Worm (Caenorhabditis elegans) whole organism, L1 larva: ENCODE data around the gene C56G2.4.
A peak's percentile ranks its signal among the peaks of the same experiment; 100 is the strongest.

Source experiments
- C34B4.2 ChIP-seq: sonication (generic microtip); optimal IDR thresholded peaks from 2 replicates; lab custom pipeline; 2017; ENCODE audit warnings: mild to moderate bottlenecking, missing genetic modification characterization, missing compliant biosample characterization
- alr-1 ChIP-seq: fragments of 200-800 bp; sonication (Bioruptor generic); optimal IDR thresholded peaks from 2 replicates; lab custom pipeline; 2018; ENCODE audit warnings: borderline replicate concordance, mild to moderate bottlenecking, missing genetic modification characterization, missing compliant biosample characterization
- aly-2 ChIP-seq: fragments of 150-350 bp; optimal IDR thresholded peaks from 2 replicates; lab custom pipeline; 2014; ENCODE audit warnings: missing biosample characterization, missing genetic modification characterization
- ama-1 ChIP-seq: fragments of 150-350 bp; optimal IDR thresholded peaks from 2 replicates; lab custom pipeline; 2014
- ceh-63 ChIP-seq: fragments of 200-800 bp; sonication (Bioruptor generic); optimal IDR thresholded peaks from 2 replicates; lab custom pipeline; 2018; ENCODE audit warnings: mild to moderate bottlenecking, missing genetic modification characterization, missing compliant biosample characterization
- ceh-8 ChIP-seq: fragments of 200-800 bp; sonication (Bioruptor generic); optimal IDR thresholded peaks from 2 replicates; lab custom pipeline; 2018; ENCODE audit warnings: mild to moderate bottlenecking, missing genetic modification characterization, moderate library complexity, missing compliant biosample characterization
- ceh-82 ChIP-seq, 3 experiments: fragments of 150-350 bp in 1 of 3; sonication (generic microtip) in 2 of 3; optimal IDR thresholded peaks; 2 replicates each; lab custom pipeline; 2014 to 2017; ENCODE audit warnings: missing biosample characterization in 3 of 3, missing genetic modification characterization in 3 of 3
- ces-1 ChIP-seq: fragments of 150-350 bp; optimal IDR thresholded peaks from 2 replicates; lab custom pipeline; 2014; ENCODE audit warnings: missing biosample characterization, missing genetic modification reagents, missing genetic modification characterization
- dpl-1 ChIP-seq, 3 experiments: fragments of 150-350 bp in 2 of 3; sonication (generic microtip) in 1 of 3; optimal IDR thresholded peaks; 2 replicates each; lab custom pipeline; 2014 to 2017; ENCODE audit warnings: missing biosample characterization in 3 of 3, missing genetic modification characterization in 3 of 3, missing genetic modification reagents in 3 of 3
- dsc-1 ChIP-seq: sonication (generic microtip); optimal IDR thresholded peaks from 2 replicates; lab custom pipeline; 2016; ENCODE audit warnings: mild to moderate bottlenecking, missing genetic modification characterization, missing compliant biosample characterization
- efl-1 ChIP-seq, 4 experiments: fragments of 150-350 bp; optimal IDR thresholded peaks in 3 of 4; peaks in 1 of 4; 1 replicate in 1 of 4; 2 replicates in 3 of 4; lab custom pipeline; 2014; ENCODE audit warnings: missing biosample characterization in 2 of 4, missing genetic modification characterization in 2 of 4, missing genetic modification reagents in 2 of 4
- efl-3 ChIP-seq: fragments of 200-800 bp; sonication (Bioruptor generic); optimal IDR thresholded peaks from 2 replicates; lab custom pipeline; 2018; ENCODE audit warnings: mild to moderate bottlenecking, missing genetic modification characterization, missing compliant biosample characterization
- egl-13 ChIP-seq: sonication (generic microtip); optimal IDR thresholded peaks from 2 replicates; lab custom pipeline; 2016; ENCODE audit warnings: missing genotype, missing genetic modification reagents, missing genetic modification characterization, missing compliant biosample characterization
- egl-27 ChIP-seq, 2 experiments: fragments of 150-350 bp in 1 of 2; sonication (generic microtip); optimal IDR thresholded peaks; 3 replicates each; lab custom pipeline; 2017 to 2018; ENCODE audit warnings: missing biosample characterization in 2 of 2, missing genetic modification characterization in 2 of 2, missing genetic modification reagents in 2 of 2
- elt-2 ChIP-seq: sonication (generic microtip); optimal IDR thresholded peaks from 2 replicates; lab custom pipeline; 2016; ENCODE audit warnings: missing genetic modification characterization, mild to moderate bottlenecking, inconsistent platforms, missing compliant biosample characterization, missing genetic modification reagents
- elt-3 ChIP-seq, 6 experiments: fragments of 150-350 bp in 1 of 6; sonication (generic microtip); optimal IDR thresholded peaks; 2 replicates each; lab custom pipeline; 2017 to 2018; ENCODE audit warnings: missing biosample characterization in 6 of 6, missing genetic modification characterization in 6 of 6, inconsistent platforms in 1 of 6
- fkh-4 ChIP-seq: sonication (generic microtip); optimal IDR thresholded peaks from 2 replicates; lab custom pipeline; 2016; ENCODE audit warnings: missing compliant biosample characterization, missing genetic modification characterization, borderline replicate concordance
- fkh-8 ChIP-seq: sonication (generic microtip); optimal IDR thresholded peaks from 2 replicates; lab custom pipeline; 2016; ENCODE audit warnings: mild to moderate bottlenecking, missing genetic modification characterization, missing compliant biosample characterization
- fos-1 ChIP-seq: fragments of 150-350 bp; optimal IDR thresholded peaks from 2 replicates; lab custom pipeline; 2014; ENCODE audit warnings: missing biosample characterization, missing genetic modification characterization
- hlh-17 ChIP-seq: fragments of 200-800 bp; sonication (Bioruptor generic); optimal IDR thresholded peaks from 2 replicates; lab custom pipeline; 2018; ENCODE audit warnings: missing genetic modification characterization, mild to moderate bottlenecking, missing compliant biosample characterization, moderate library complexity, borderline replicate concordance
- hpl-2 ChIP-seq: fragments of 150-350 bp; optimal IDR thresholded peaks from 2 replicates; lab custom pipeline; 2014; ENCODE audit warnings: missing biosample characterization, missing genetic modification reagents, missing genetic modification characterization
- irx-1 ChIP-seq: sonication (generic microtip); optimal IDR thresholded peaks from 2 replicates; lab custom pipeline; 2016; ENCODE audit warnings: missing genetic modification characterization, missing compliant biosample characterization
- isw-1 ChIP-seq: fragments of 200-800 bp; sonication (Bioruptor generic); IDR thresholded peaks from 2 replicates; pipeline ENCODE4 v1.3.6; 2022; ENCODE audit warnings: missing genetic modification characterization, missing compliant biosample characterization
- lin-13 ChIP-seq: fragments of 150-350 bp; optimal IDR thresholded peaks from 2 replicates; lab custom pipeline; 2014; ENCODE audit warnings: missing biosample characterization, missing genetic modification reagents, missing genetic modification characterization
- lir-3 ChIP-seq: sonication (generic microtip); optimal IDR thresholded peaks from 2 replicates; lab custom pipeline; 2016; ENCODE audit warnings: mild to moderate bottlenecking, missing genetic modification characterization, moderate library complexity, missing compliant biosample characterization; ENCODE audit not compliant: poor library complexity
- lsy-2 ChIP-seq, 2 experiments: fragments of 150-350 bp; optimal IDR thresholded peaks; 2 replicates each; lab custom pipeline; 2014; ENCODE audit warnings: missing biosample characterization in 2 of 2, missing genetic modification characterization in 2 of 2
- nhr-11 ChIP-seq: fragments of 150-350 bp; optimal IDR thresholded peaks from 2 replicates; lab custom pipeline; 2014; ENCODE audit warnings: missing biosample characterization, missing genetic modification characterization
- nhr-19 ChIP-seq: fragments of 200-800 bp; sonication (Bioruptor generic); conservative IDR thresholded peaks from 2 replicates; pipeline ENCODE4 v1.3.6; 2022; ENCODE audit warnings: missing genetic modification characterization, missing compliant biosample characterization
- nhr-20 ChIP-seq: sonication (generic microtip); optimal IDR thresholded peaks from 2 replicates; lab custom pipeline; 2016; ENCODE audit warnings: mild to moderate bottlenecking, missing genetic modification characterization, missing compliant biosample characterization
- nhr-237 ChIP-seq: fragments of 150-350 bp; optimal IDR thresholded peaks from 2 replicates; lab custom pipeline; 2014; ENCODE audit warnings: missing biosample characterization, missing genetic modification characterization
- nhr-28 ChIP-seq: fragments of 150-350 bp; optimal IDR thresholded peaks from 2 replicates; lab custom pipeline; 2014; ENCODE audit warnings: missing biosample characterization, missing genetic modification characterization
- nhr-47 ChIP-seq: sonication (generic microtip); optimal IDR thresholded peaks from 2 replicates; lab custom pipeline; 2016; ENCODE audit warnings: mild to moderate bottlenecking, missing genetic modification characterization, moderate library complexity, missing compliant biosample characterization
- nhr-71 ChIP-seq: sonication (generic microtip); optimal IDR thresholded peaks from 2 replicates; lab custom pipeline; 2016; ENCODE audit warnings: mild to moderate bottlenecking, missing genetic modification characterization, moderate library complexity, missing compliant biosample characterization
- nhr-76 ChIP-seq: sonication (generic microtip); optimal IDR thresholded peaks from 2 replicates; lab custom pipeline; 2017; ENCODE audit warnings: missing biosample characterization, missing genetic modification characterization
- nhr-77 ChIP-seq: fragments of 150-350 bp; optimal IDR thresholded peaks from 2 replicates; lab custom pipeline; 2014; ENCODE audit warnings: missing biosample characterization, missing genetic modification characterization
- nhr-84 ChIP-seq: sonication (generic microtip); optimal IDR thresholded peaks from 2 replicates; lab custom pipeline; 2017; ENCODE audit warnings: missing biosample characterization, missing genetic modification characterization
- nhr-85 ChIP-seq: sonication (generic microtip); peaks from one replicate; lab custom pipeline; 2016; ENCODE audit warnings: missing genetic modification characterization, inconsistent platforms, missing compliant biosample characterization
- nhr-90 ChIP-seq: sonication (generic microtip); optimal IDR thresholded peaks from 2 replicates; lab custom pipeline; 2016; ENCODE audit warnings: mild to moderate bottlenecking, missing genetic modification characterization, missing compliant biosample characterization; ENCODE audit not compliant: poor library complexity
- pqm-1 ChIP-seq: sonication (generic microtip); optimal IDR thresholded peaks from 3 replicates; lab custom pipeline; 2017; ENCODE audit warnings: missing biosample characterization, missing genetic modification characterization
- rnt-1 ChIP-seq: sonication (generic microtip); optimal IDR thresholded peaks from 2 replicates; lab custom pipeline; 2016; ENCODE audit warnings: mild to moderate bottlenecking, missing genetic modification characterization, moderate library complexity, missing compliant biosample characterization
- skn-1 ChIP-seq: fragments of 150-350 bp; optimal IDR thresholded peaks from 2 replicates; lab custom pipeline; 2014; ENCODE audit warnings: missing biosample characterization, missing genetic modification characterization
- snpc-4 ChIP-seq: fragments of 150-350 bp; optimal IDR thresholded peaks from 2 replicates; lab custom pipeline; 2014; ENCODE audit warnings: missing biosample characterization, missing genetic modification characterization
- snu-23 ChIP-seq: sonication (generic microtip); optimal IDR thresholded peaks from 2 replicates; lab custom pipeline; 2016; ENCODE audit warnings: missing genetic modification characterization, missing compliant biosample characterization
- sup-37 ChIP-seq: fragments of 200-800 bp; sonication (Bioruptor generic); optimal IDR thresholded peaks from 2 replicates; lab custom pipeline; 2018; ENCODE audit warnings: mild to moderate bottlenecking, missing genetic modification characterization, missing compliant biosample characterization
- swsn-7 ChIP-seq: sonication (generic microtip); optimal IDR thresholded peaks from 2 replicates; lab custom pipeline; 2016; ENCODE audit warnings: missing genetic modification characterization, missing compliant biosample characterization
- tbx-2 ChIP-seq: sonication (generic microtip); optimal IDR thresholded peaks from 2 replicates; lab custom pipeline; 2016; ENCODE audit warnings: missing genetic modification characterization, missing compliant biosample characterization
- tlp-1 ChIP-seq: fragments of 150-350 bp; optimal IDR thresholded peaks from 2 replicates; lab custom pipeline; 2014; ENCODE audit warnings: missing biosample characterization, missing genetic modification characterization
- unc-98 ChIP-seq: fragments of 200-800 bp; sonication (Bioruptor generic); IDR thresholded peaks from 2 replicates; pipeline ENCODE4 v1.3.6; 2022; ENCODE audit warnings: missing genetic modification characterization, missing compliant biosample characterization
- vab-15 ChIP-seq: sonication (generic microtip); optimal IDR thresholded peaks from 2 replicates; lab custom pipeline; 2017; ENCODE audit warnings: missing genotype, mild to moderate bottlenecking, missing genetic modification characterization, missing compliant biosample characterization
- xbp-1 ChIP-seq: sonication (generic microtip); optimal IDR thresholded peaks from 2 replicates; lab custom pipeline; 2016; ENCODE audit warnings: missing genetic modification characterization, missing compliant biosample characterization
- zag-1 ChIP-seq: fragments of 150-350 bp; optimal IDR thresholded peaks from 2 replicates; lab custom pipeline; 2014; ENCODE audit warnings: missing biosample characterization, missing genetic modification characterization
- zip-4 ChIP-seq: fragments of 200-800 bp; sonication (Bioruptor generic); optimal IDR thresholded peaks from 2 replicates; lab custom pipeline; 2018; ENCODE audit warnings: mild to moderate bottlenecking, missing genetic modification characterization, moderate library complexity, missing compliant biosample characterization
- ztf-11 ChIP-seq, 2 experiments: sonication (generic microtip); optimal IDR thresholded peaks; 2 replicates each; lab custom pipeline; 2016 to 2017; ENCODE audit warnings: missing genetic modification characterization in 2 of 2, missing biosample characterization in 1 of 2, missing compliant biosample characterization in 1 of 2

The C56G2.4 gene

DNA sequence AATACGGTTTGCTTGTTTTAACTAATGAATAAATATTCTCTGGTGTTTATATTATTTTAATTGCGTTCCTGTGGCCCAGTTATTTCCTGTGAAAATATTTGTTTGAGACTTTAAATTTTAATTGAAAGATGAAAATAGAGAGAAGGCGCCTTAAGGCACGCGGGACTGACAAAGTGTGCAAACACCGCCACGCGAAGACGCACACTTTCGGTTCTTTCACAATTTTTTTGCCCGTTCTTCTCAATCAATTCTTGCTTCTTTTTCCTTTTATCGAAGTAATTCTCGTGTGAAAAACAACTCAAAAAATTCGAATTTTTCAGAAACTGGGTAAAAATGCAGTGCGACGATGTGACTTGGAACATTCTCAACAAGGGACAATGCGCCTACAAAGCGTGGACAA, 47.6 kb downstream of the C56G2.4 start, which contains the start of gene C16A3.6 (continued):
- TF ChIP-seq isw-1 = no peak
- no peak for TF ChIP-seq skn-1 (tag; lab: Kevin White, UChicago)
- TF ChIP-seq ceh-82 (tag; optimal IDR thresholded peaks at IDR 0.05; lab: Kevin White, UChicago) = peak in 1 of 3 experiments; percentile 38
- TF ChIP-seq snu-23 = peak; percentile 17
- no peak for TF ChIP-seq lin-13 (GFP tag; lab: Kevin White, UChicago)
- peak in 1 of 2 experiments; percentile 44 for TF ChIP-seq efl-1 (optimal IDR thresholded peaks at IDR 0.05; lab: Kevin White, UChicago)
- peak; percentile 37 to 71 for TF ChIP-seq efl-1 (GFP tag; optimal IDR thresholded peaks at IDR 0.05 in 1 of 2; lab: Kevin White, UChicago)
- TF ChIP-seq swsn-7 (tag; lab: Kevin White, UChicago) = no peak
- no peak for TF ChIP-seq ces-1
- TF ChIP-seq nhr-47 = peak; percentile 37
- no peak for TF ChIP-seq tbx-2
- TF ChIP-seq pqm-1 (tag; lab: Kevin White, UChicago) = no peak
- no peak for TF ChIP-seq hpl-2 (GFP tag; lab: Kevin White, UChicago)
- no peak for TF ChIP-seq nhr-77
- TF ChIP-seq irx-1 (tag; lab: Kevin White, UChicago) = no peak
- no peak for TF ChIP-seq unc-98 (GFP tag; lab: Robert Waterston, UW)
- no peak for TF ChIP-seq nhr-84 (tag; lab: Kevin White, UChicago)
- TF ChIP-seq rnt-1 (tag; lab: Kevin White, UChicago) = no peak
- no peak for TF ChIP-seq egl-27 (tag; optimal IDR thresholded peaks at IDR 0.05; lab: Kevin White, UChicago)
- TF ChIP-seq nhr-11 (tag; lab: Kevin White, UChicago) = no peak
- TF ChIP-seq lir-3 (tag; lab: Kevin White, UChicago) = no peak
- TF ChIP-seq fkh-8 (tag; lab: Kevin White, UChicago) = no peak
- no peak for TF ChIP-seq nhr-76 (tag; lab: Kevin White, UChicago)
- no peak for TF ChIP-seq elt-2 (tag; lab: Kevin White, UChicago)
- TF ChIP-seq efl-3 = no peak
- no peak for TF ChIP-seq ceh-8 (GFP tag; lab: Kevin White, UChicago)
- peak; percentile 30 for TF ChIP-seq nhr-71
- no peak for TF ChIP-seq nhr-90
- TF ChIP-seq ama-1 = no peak
- no peak for TF ChIP-seq snpc-4 (tag; lab: Kevin White, UChicago)
- no peak for TF ChIP-seq hlh-17 (GFP tag; lab: Kevin White, UChicago)
- no peak for TF ChIP-seq C34B4.2 (tag; lab: Kevin White, UChicago)
- TF ChIP-seq zip-4 (GFP tag; lab: Kevin White, UChicago) = no peak
- TF ChIP-seq nhr-28 (tag; lab: Kevin White, UChicago) = no peak
- TF ChIP-seq nhr-19 (GFP tag; lab: Robert Waterston, UW) = no peak
- no peak for TF ChIP-seq alr-1 (tag; lab: Kevin White, UChicago)
- TF ChIP-seq nhr-20 = peak; percentile 24
- no peak for TF ChIP-seq nhr-85 (tag; lab: Kevin White, UChicago)
- TF ChIP-seq nhr-237 (tag; lab: Kevin White, UChicago) = no peak
- TF ChIP-seq ztf-11 (tag; optimal IDR thresholded peaks at IDR 0.05; lab: Kevin White, UChicago) = no peak
- TF ChIP-seq dpl-1 (GFP tag; optimal IDR thresholded peaks at IDR 0.05; lab: Kevin White, UChicago) = peak in 2 of 3 experiments; percentile 24 to 47
- no peak for TF ChIP-seq ceh-63 (GFP tag; lab: Kevin White, UChicago)
- TF ChIP-seq vab-15 (tag; lab: Kevin White, UChicago) = no peak
- no peak for TF ChIP-seq egl-13
- TF ChIP-seq elt-3 (tag; optimal IDR thresholded peaks at IDR 0.05; lab: Kevin White, UChicago) = peak in 1 of 6 experiments; percentile 32
- TF ChIP-seq sup-37 (GFP tag; lab: Kevin White, UChicago) = no peak
- TF ChIP-seq xbp-1 = no peak
- TF ChIP-seq zag-1 = no peak
- no peak for TF ChIP-seq fos-1 (tag; lab: Kevin White, UChicago)
- TF ChIP-seq aly-2 (tag; lab: Kevin White, UChicago) = peak; percentile 33
- no peak for TF ChIP-seq dsc-1 (tag; lab: Kevin White, UChicago)
- no peak for TF ChIP-seq tlp-1
- TF ChIP-seq lsy-2 (tag; optimal IDR thresholded peaks at IDR 0.05; lab: Kevin White, UChicago) = peak; percentile 49 to 73
- no peak for TF ChIP-seq fkh-4 (tag; lab: Kevin White, UChicago)
